Worm (Caenorhabditis elegans) whole organism, L1 larva: ENCODE data around the gene Y53F4B.9.

Experiments
- efl-1 ChIP-seq, 4 experiments: fragments of 150-350 bp; optimal IDR thresholded peaks in 3 of 4; peaks in 1 of 4; 1 replicate in 1 of 4; 2 replicates in 3 of 4; lab custom pipeline; 2014; ENCODE audit warnings: missing biosample characterization in 2 of 4, missing genetic modification characterization in 2 of 4, missing genetic modification reagents in 2 of 4
- fkh-10 ChIP-seq: sonication (generic microtip); optimal IDR thresholded peaks from 2 replicates; lab custom pipeline; 2017; ENCODE audit warnings: missing biosample characterization, missing genetic modification reagents, missing genetic modification characterization
- lir-3 ChIP-seq: sonication (generic microtip); optimal IDR thresholded peaks from 2 replicates; lab custom pipeline; 2016; ENCODE audit warnings: mild to moderate bottlenecking, missing genetic modification characterization, moderate library complexity, missing compliant biosample characterization; ENCODE audit not compliant: poor library complexity
- nhr-237 ChIP-seq: fragments of 150-350 bp; optimal IDR thresholded peaks from 2 replicates; lab custom pipeline; 2014; ENCODE audit warnings: missing biosample characterization, missing genetic modification characterization

The Y53F4B.9 gene

DNA sequence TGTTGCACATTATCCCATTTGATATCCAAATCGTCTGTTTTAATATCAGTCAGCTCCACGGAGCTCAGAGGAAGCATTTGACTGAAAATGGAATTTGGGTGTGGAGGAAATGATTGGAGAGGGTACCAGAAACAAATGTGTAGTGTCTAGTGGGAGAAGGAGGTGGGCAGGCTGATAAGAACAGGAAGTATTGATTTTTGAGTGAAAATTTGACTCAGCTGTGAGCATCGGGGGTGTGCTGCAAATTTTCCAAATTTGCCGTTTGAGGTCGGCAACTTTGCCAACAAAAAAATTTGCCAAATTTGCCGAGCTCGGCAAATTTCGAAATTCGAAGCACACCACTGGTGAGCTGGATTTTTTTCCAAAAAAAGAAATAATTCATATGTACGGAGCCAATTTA, 52.1 kb downstream of the Y53F4B.9 start, which contains the start of gene Y53F4B.1:
TSS of gene Y53F4B.1 (minus strand) at position 101 of the 400 bp plus-strand sequence.
- TF ChIP-seq nhr-237 (tag; lab: Kevin White, UChicago), result no peak
- TF ChIP-seq lir-3, result no peak
- no peak for TF ChIP-seq efl-1 (optimal IDR thresholded peaks at IDR 0.05; lab: Kevin White, UChicago)
- no peak for TF ChIP-seq efl-1 (GFP tag; optimal IDR thresholded peaks at IDR 0.05 in 1 of 2; lab: Kevin White, UChicago)
- TF ChIP-seq fkh-10 (GFP tag; lab: Kevin White, UChicago), result no peak
